Fruit fly (Drosophila melanogaster) whole organism, wandering third instar larva: ENCODE data around the gene CG32069.

ENCODE experiments used
- CG32264 ChIP-seq: fragments of 200-800 bp; sonication (Bioruptor generic); optimal IDR thresholded peaks from 2 replicates; lab custom pipeline; 2016; ENCODE audit warnings: missing biosample characterization, missing genetic modification characterization
- Dfd ChIP-seq: fragments of >200 bp; optimal IDR thresholded peaks from 2 replicates; lab custom pipeline; 2017; ENCODE audit warnings: missing biosample characterization, missing genetic modification characterization
- OdsH ChIP-seq: fragments of 200-800 bp; sonication (Bioruptor generic); optimal IDR thresholded peaks from 2 replicates; lab custom pipeline; 2016; ENCODE audit warnings: missing biosample characterization, mild to moderate bottlenecking, missing genetic modification characterization
- Rel ChIP-seq, 2 experiments: fragments of 200-800 bp; sonication (Bioruptor generic) in 1 of 2; optimal IDR thresholded peaks; 2 replicates in 1 of 2; 3 replicates in 1 of 2; lab custom pipeline; 2016 to 2019; ENCODE audit warnings: mild to moderate bottlenecking in 2 of 2, missing biosample characterization in 2 of 2, missing genetic modification characterization in 2 of 2, moderate library complexity in 1 of 2
- brk ChIP-seq: fragments of 200-800 bp; sonication (Bioruptor generic); optimal IDR thresholded peaks from 2 replicates; lab custom pipeline; 2016; ENCODE audit warnings: missing biosample characterization, mild to moderate bottlenecking, missing genetic modification characterization
- dmrt93B ChIP-seq: fragments of 200-800 bp; sonication (Bioruptor generic); optimal IDR thresholded peaks from 2 replicates; lab custom pipeline; 2018; ENCODE audit warnings: missing biosample characterization, mild to moderate bottlenecking, missing genetic modification characterization
- foxo ChIP-seq, 2 experiments: fragments of 200-800 bp; sonication (Bioruptor generic); optimal IDR thresholded peaks; 2 replicates in 1 of 2; 3 replicates in 1 of 2; lab custom pipeline; 2016 to 2017; ENCODE audit warnings: missing biosample characterization in 2 of 2, missing genetic modification characterization in 2 of 2
- fru ChIP-seq: fragments of 200-800 bp; sonication (Bioruptor generic); optimal IDR thresholded peaks from 3 replicates; lab custom pipeline; 2016; ENCODE audit warnings: missing biosample characterization, mild to moderate bottlenecking, missing genetic modification characterization
- h ChIP-seq: fragments of 200-800 bp; sonication (Bioruptor generic); optimal IDR thresholded peaks from 3 replicates; lab custom pipeline; 2016; ENCODE audit warnings: missing biosample characterization, mild to moderate bottlenecking, missing genetic modification characterization
- jim ChIP-seq: fragments of 175-275, 200-325 bp; sonication (Bioruptor generic); optimal IDR thresholded peaks from 2 replicates; lab custom pipeline; 2016; ENCODE audit warnings: missing biosample characterization, mild to moderate bottlenecking, missing genetic modification characterization

DNA sequence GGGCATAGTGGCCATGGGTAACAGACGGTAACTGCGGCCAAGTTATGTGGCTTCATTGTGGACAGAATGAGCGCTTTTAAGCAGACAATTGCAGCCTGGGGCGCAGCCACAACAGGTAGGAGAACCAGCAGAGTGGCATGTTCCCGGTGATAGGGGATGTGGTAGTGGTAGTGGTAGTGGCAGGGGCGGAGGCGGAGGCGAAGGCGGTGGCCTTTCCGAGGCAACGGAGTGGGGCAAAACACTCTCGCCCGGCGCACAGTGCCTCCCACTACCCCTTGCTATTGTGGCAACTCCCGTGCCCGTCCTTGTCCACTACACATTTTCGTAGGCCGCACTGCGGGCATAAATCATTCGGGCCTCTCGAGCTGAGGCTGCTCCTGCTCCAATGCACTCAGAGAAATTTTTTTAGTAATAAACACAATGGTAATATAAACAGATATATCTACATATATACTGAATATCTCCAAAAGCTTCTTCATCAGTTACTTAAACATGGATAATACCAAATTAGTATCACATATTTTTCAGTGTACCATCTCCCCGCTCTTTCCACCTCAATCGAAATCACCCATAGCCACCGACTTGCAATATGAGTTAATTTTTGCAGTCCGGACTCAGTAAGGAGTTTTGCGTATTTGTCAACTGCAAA is 29.0 kb downstream of the CG32069 start:
- no peak for TF ChIP-seq CG32264 (GFP tag; lab: Kevin White, UChicago)
- TF ChIP-seq jim (GFP tag; lab: Kevin White, UChicago): no peak
- peak; percentile 32 for TF ChIP-seq dmrt93B (GFP tag; lab: Kevin White, UChicago)
- TF ChIP-seq brk (GFP tag; lab: Kevin White, UChicago): peak; percentile 72
- no peak for TF ChIP-seq Rel (GFP tag; optimal IDR thresholded peaks at IDR 0.05; lab: Kevin White, UChicago)
- peak; percentile 6 for TF ChIP-seq Rel (tag; optimal IDR thresholded peaks at IDR 0.05; lab: Kevin White, UChicago)
- peak; percentile 78 for TF ChIP-seq fru
- peak in 1 of 2 experiments; percentile 72 for TF ChIP-seq foxo (GFP tag; optimal IDR thresholded peaks at IDR 0.05; lab: Kevin White, UChicago)
- peak; percentile 70 for TF ChIP-seq OdsH (GFP tag; lab: Kevin White, UChicago)
- TF ChIP-seq h (GFP tag; lab: Kevin White, UChicago): peak; percentile 83
- no peak for TF ChIP-seq Dfd (GFP tag; lab: Kevin White, UChicago)
